Fruit fly (Drosophila melanogaster) S2 (cell line): ENCODE measurements around the gene dop.

Experiments
- CG8478 ChIP-seq: fragments of >200 bp; optimal IDR thresholded peaks from 2 replicates; lab custom pipeline; 2018
- CTCF ChIP-seq, 2 experiments: fragments of >200 bp; optimal IDR thresholded peaks; 2 replicates each; lab custom pipeline; 2018

DNA sequence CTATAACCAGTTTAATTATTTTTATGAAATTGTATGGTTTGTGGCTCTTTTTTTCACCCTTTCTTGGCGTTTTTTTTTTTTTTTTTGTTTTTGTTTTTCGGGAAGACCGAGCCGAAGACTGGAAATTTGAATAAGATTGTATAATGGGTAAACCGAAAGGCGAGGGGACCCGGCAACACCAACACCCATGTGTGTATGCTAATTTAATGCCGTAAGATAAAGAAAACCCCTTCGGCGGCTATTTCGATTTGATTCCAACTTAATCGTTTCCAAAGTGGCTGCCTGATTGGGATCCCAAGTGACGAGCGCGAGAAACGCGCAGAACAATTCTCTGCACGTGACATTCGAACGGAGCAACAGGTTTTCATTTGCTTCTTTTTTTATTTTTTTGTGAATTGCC, 22.3 kb upstream of the dop start:
- TF ChIP-seq CTCF (optimal IDR thresholded peaks at IDR 0.05; lab: Kevin White, UChicago) (no peak), CG8478 (lab: Kevin White, UChicago) (no peak)
